Fruit fly (Drosophila melanogaster): Measurements from ENCODE around the gene CG7409.
A peak's percentile ranks its signal among the peaks of the same experiment; 100 is the strongest.

The CG7409 gene

dm6 chr3L:7768252-7768651 lies 14.0 kb downstream of the CG7409 start, which contains the start of gene CG32371:
Gene CG32371 (minus strand): TSS chr3L:7768352.
- no peak for TF ChIP-seq noc (tag; optimal IDR thresholded peaks at IDR 0.05)

- TF ChIP-seq noc (tag; optimal IDR thresholded peaks at IDR 0.05), result no peak
Measured at dm6 chr3L:7772160-7772798, 18.1 kb downstream of the CG7409 start.

- TF ChIP-seq noc (tag; optimal IDR thresholded peaks at IDR 0.05), result no peak
Measured at dm6 chr3L:7773529-7773928, 19.3 kb downstream of the CG7409 start.

dm6 chr3L:7774698-7775097 lies 20.5 kb downstream of the CG7409 start:
- TF ChIP-seq noc (tag; optimal IDR thresholded peaks at IDR 0.05), result no peak

- no peak for TF ChIP-seq noc (tag; optimal IDR thresholded peaks at IDR 0.05)
Measured at dm6 chr3L:7775365-7775905, 21.2 kb downstream of the CG7409 start, which contains the start of gene Clk. Gene Clk (minus strand): TSS chr3L:7775603.

- TF ChIP-seq noc (tag; optimal IDR thresholded peaks at IDR 0.05), result no peak
Measured at dm6 chr3L:7781353-7782050, 27.3 kb downstream of the CG7409 start.

dm6 chr3L:7782051-7782682 lies 28.0 kb downstream of the CG7409 start:
- TF ChIP-seq noc (tag; optimal IDR thresholded peaks at IDR 0.05), result no peak

dm6 chr3L:7783383-7783782 lies 29.2 kb downstream of the CG7409 start:
- TF ChIP-seq noc (tag; optimal IDR thresholded peaks at IDR 0.05), result no peak

- no peak for TF ChIP-seq noc (tag; optimal IDR thresholded peaks at IDR 0.05)
Measured at dm6 chr3L:7786263-7786662, 32.1 kb downstream of the CG7409 start.

- no peak for TF ChIP-seq noc (tag; optimal IDR thresholded peaks at IDR 0.05)
Measured at dm6 chr3L:7786989-7787388, 32.8 kb downstream of the CG7409 start.

dm6 chr3L:7787788-7788406 lies 33.7 kb downstream of the CG7409 start:
- TF ChIP-seq noc (tag; optimal IDR thresholded peaks at IDR 0.05), result no peak

dm6 chr3L:7790224-7790623 lies 36.0 kb downstream of the CG7409 start:
- TF ChIP-seq noc (tag; optimal IDR thresholded peaks at IDR 0.05), result no peak

- TF ChIP-seq noc (tag; optimal IDR thresholded peaks at IDR 0.05), result no peak
Measured at dm6 chr3L:7792249-7792648, 38.0 kb downstream of the CG7409 start.

- TF ChIP-seq noc (tag; optimal IDR thresholded peaks at IDR 0.05), result no peak
Measured at dm6 chr3L:7792775-7793174, 38.6 kb downstream of the CG7409 start.

- TF ChIP-seq noc (tag; optimal IDR thresholded peaks at IDR 0.05), result peak; percentile 7
Measured at dm6 chr3L:7801308-7801893, 47.2 kb downstream of the CG7409 start.

Measured in whole organism, larva.